Worm (Caenorhabditis elegans) whole organism, L4/young adult: ENCODE measurements around the gene smf-3.

Source experiments
- W03F9.2 ChIP-seq: fragments of 150-350 bp; optimal IDR thresholded peaks from 2 replicates; lab custom pipeline; 2014; ENCODE audit warnings: missing biosample characterization, missing genetic modification characterization
- dao-5 ChIP-seq: sonication (generic microtip); optimal IDR thresholded peaks from 2 replicates; lab custom pipeline; 2016; ENCODE audit warnings: missing genotype, missing genetic modification characterization, moderate library complexity, missing compliant biosample characterization
- him-1 ChIP-seq: sonication (generic microtip); optimal IDR thresholded peaks from 2 replicates; lab custom pipeline; 2016; ENCODE audit warnings: missing genotype, missing genetic modification reagents, missing genetic modification characterization, missing compliant biosample characterization

The smf-3 gene

ce11 chrIV:2613011-2613503, 5.6 kb upstream of the smf-3 start, which contains the start of gene Y69A2AR.28:
Gene Y69A2AR.28, minus strand, starts transcription at chrIV:2613061.
- TF ChIP-seq dao-5 (tag; lab: Kevin White, UChicago) (no peak), W03F9.2 (tag; lab: Kevin White, UChicago) (no peak), him-1 (tag; lab: Kevin White, UChicago) (no peak)

ce11 chrIV:2613754-2614244, 4.9 kb upstream of the smf-3 start, which contains the start of gene daao-1:
Gene daao-1, plus strand, starts transcription at chrIV:2614194.
- TF ChIP-seq dao-5 (tag; lab: Kevin White, UChicago): no peak

ce11 chrIV:2616853-2617252, 1.8 kb upstream of the smf-3 start:
- no peak for TF ChIP-seq dao-5 (tag; lab: Kevin White, UChicago)
- no peak for TF ChIP-seq him-1 (tag; lab: Kevin White, UChicago)
- TF ChIP-seq W03F9.2 (tag; lab: Kevin White, UChicago): no peak

- no peak for TF ChIP-seq W03F9.2 (tag; lab: Kevin White, UChicago)
- no peak for TF ChIP-seq him-1 (tag; lab: Kevin White, UChicago)
- no peak for TF ChIP-seq dao-5 (tag; lab: Kevin White, UChicago)
These were observed 9.5 kb downstream of the smf-3 start, which contains the start of gene ngn-1 for ce11 chrIV:2628171-2628570. Gene ngn-1, minus strand, starts transcription at chrIV:2628271.

ce11 chrIV:2630145-2630544, 11.5 kb downstream of the smf-3 start:
- TF ChIP-seq W03F9.2 (tag; lab: Kevin White, UChicago) (no peak), him-1 (tag; lab: Kevin White, UChicago) (no peak), dao-5 (tag; lab: Kevin White, UChicago) (no peak)

- no peak for TF ChIP-seq W03F9.2 (tag; lab: Kevin White, UChicago)
- no peak for TF ChIP-seq him-1 (tag; lab: Kevin White, UChicago)
- TF ChIP-seq dao-5 (tag; lab: Kevin White, UChicago): no peak
These were observed 16.3 kb downstream of the smf-3 start for ce11 chrIV:2634992-2635391.

- TF ChIP-seq him-1 (tag; lab: Kevin White, UChicago) (no peak), W03F9.2 (tag; lab: Kevin White, UChicago) (no peak), dao-5 (tag; lab: Kevin White, UChicago) (no peak)
These were observed 21.1 kb downstream of the smf-3 start for ce11 chrIV:2639666-2640273.

- TF ChIP-seq W03F9.2 (tag; lab: Kevin White, UChicago) (peak; percentile 72), dao-5 (tag; lab: Kevin White, UChicago) (no peak)
These were observed 22.3 kb downstream of the smf-3 start, which contains the start of the genes mdf-2 and nduv-3 for ce11 chrIV:2640950-2641349. Gene mdf-2, minus strand, starts transcription at chrIV:2641125. Gene nduv-3, plus strand, starts transcription at chrIV:2641310.

- TF ChIP-seq W03F9.2 (tag; lab: Kevin White, UChicago) (no peak), dao-5 (tag; lab: Kevin White, UChicago) (no peak), him-1 (tag; lab: Kevin White, UChicago) (no peak)
These were observed 23.4 kb downstream of the smf-3 start for ce11 chrIV:2642054-2642453.

- TF ChIP-seq dao-5 (tag; lab: Kevin White, UChicago) (no peak), him-1 (tag; lab: Kevin White, UChicago) (no peak), W03F9.2 (tag; lab: Kevin White, UChicago) (no peak)
These were observed 24.0 kb downstream of the smf-3 start, which contains the start of gene ric-8 for ce11 chrIV:2642673-2643072. Gene ric-8, plus strand, starts transcription at chrIV:2642973.

ce11 chrIV:2650031-2650430, 31.4 kb downstream of the smf-3 start:
- TF ChIP-seq W03F9.2 (tag; lab: Kevin White, UChicago) (no peak), dao-5 (tag; lab: Kevin White, UChicago) (no peak), him-1 (tag; lab: Kevin White, UChicago) (no peak)

ce11 chrIV:2654965-2655364, 36.3 kb downstream of the smf-3 start:
- TF ChIP-seq dao-5 (tag; lab: Kevin White, UChicago) (no peak), him-1 (tag; lab: Kevin White, UChicago) (no peak), W03F9.2 (tag; lab: Kevin White, UChicago) (no peak)

- TF ChIP-seq dao-5 (tag; lab: Kevin White, UChicago) (no peak), him-1 (tag; lab: Kevin White, UChicago) (no peak), W03F9.2 (tag; lab: Kevin White, UChicago) (no peak)
These were observed 37.9 kb downstream of the smf-3 start for ce11 chrIV:2656400-2657139.
